Worm (Caenorhabditis elegans) whole organism, L4 larva: ENCODE results near the gene srx-84.

ENCODE experiments used
- Y5F2A.4 ChIP-seq: fragments of 200-800 bp; sonication (Bioruptor generic); optimal IDR thresholded peaks from 2 replicates; lab custom pipeline; 2018; ENCODE audit warnings: mild to moderate bottlenecking, missing genetic modification characterization, missing compliant biosample characterization
- Y75B8A.6 ChIP-seq: fragments of 200-800 bp; sonication (Bioruptor generic); IDR thresholded peaks from 2 replicates; pipeline ENCODE4 v1.3.6; 2022; ENCODE audit warnings: missing genetic modification reagents, missing genetic modification characterization, missing compliant biosample characterization
- aha-1 ChIP-seq: fragments of 150-350 bp; peaks from one replicate; lab custom pipeline; 2014; ENCODE audit warnings: missing biosample characterization, missing genetic modification characterization
- aly-2 ChIP-seq: sonication (generic microtip); optimal IDR thresholded peaks from 2 replicates; lab custom pipeline; 2018; ENCODE audit warnings: missing biosample characterization, missing genetic modification characterization
- ama-1 ChIP-seq: fragments of 150-350 bp; optimal IDR thresholded peaks from 2 replicates; lab custom pipeline; 2014; ENCODE audit warnings: inconsistent platforms, mixed read lengths
- attf-4 ChIP-seq: sonication (generic microtip); optimal IDR thresholded peaks from 3 replicates; lab custom pipeline; 2017; ENCODE audit warnings: missing biosample characterization, missing genetic modification characterization
- ctbp-1 ChIP-seq: fragments of 200-800 bp; sonication (Bioruptor generic); IDR thresholded peaks from 2 replicates; pipeline ENCODE4 v1.3.6; 2022; ENCODE audit warnings: missing genetic modification reagents, missing genetic modification characterization, missing compliant biosample characterization
- daf-16 ChIP-seq, 3 experiments: sonication (generic microtip); optimal IDR thresholded peaks; 2 replicates each; lab custom pipeline; 2016 to 2017; ENCODE audit warnings: missing genetic modification characterization in 3 of 3, missing genetic modification reagents in 3 of 3, mild to moderate bottlenecking in 2 of 3, missing compliant biosample characterization in 2 of 3, missing biosample characterization in 1 of 3, moderate library complexity in 1 of 3
- dmd-8 ChIP-seq: fragments of 200-800 bp; sonication (Bioruptor generic); IDR thresholded peaks from 2 replicates; pipeline ENCODE4 v1.3.6; 2022; ENCODE audit warnings: missing genetic modification characterization, missing compliant biosample characterization
- dve-1 ChIP-seq: sonication (generic microtip); optimal IDR thresholded peaks from 2 replicates; lab custom pipeline; 2017; ENCODE audit warnings: antibody characterized with exemption, mild to moderate bottlenecking, missing genetic modification characterization, missing compliant biosample characterization; ENCODE audit not compliant: insufficient read depth
- egl-27 ChIP-seq: sonication (generic microtip); optimal IDR thresholded peaks from 3 replicates; lab custom pipeline; 2017; ENCODE audit warnings: missing biosample characterization, missing genetic modification reagents, missing genetic modification characterization
- hlh-30 ChIP-seq: sonication (generic microtip); optimal IDR thresholded peaks from 2 replicates; lab custom pipeline; 2017; ENCODE audit warnings: antibody characterized with exemption, mild to moderate bottlenecking, missing genetic modification characterization, missing compliant biosample characterization; ENCODE audit not compliant: insufficient read depth
- hmg-1.1 ChIP-seq: fragments of 200-800 bp; sonication (Bioruptor generic); IDR thresholded peaks from 2 replicates; pipeline ENCODE4 v1.3.6; 2022; ENCODE audit warnings: missing genetic modification reagents, missing genetic modification characterization, missing compliant biosample characterization
- jun-1 ChIP-seq: fragments of 150-350 bp; optimal IDR thresholded peaks from 2 replicates; lab custom pipeline; 2014; ENCODE audit warnings: missing biosample characterization, missing genetic modification reagents, missing genetic modification characterization
- lsy-2 ChIP-seq, 2 experiments: fragments of 150-350 bp in 1 of 2; sonication (generic microtip) in 1 of 2; optimal IDR thresholded peaks; 2 replicates each; lab custom pipeline; 2014 to 2017; ENCODE audit warnings: missing biosample characterization in 2 of 2, missing genetic modification characterization in 2 of 2
- madf-5 ChIP-seq, 2 experiments: fragments of 200-800 bp; sonication (Bioruptor generic); IDR thresholded peaks; 2 replicates each; pipeline ENCODE4 v1.3.6; 2022; ENCODE audit warnings: missing compliant biosample characterization in 2 of 2, missing genetic modification characterization in 2 of 2
- nhr-10 ChIP-seq: fragments of 150-350 bp; optimal IDR thresholded peaks from 2 replicates; lab custom pipeline; 2014; ENCODE audit warnings: missing biosample characterization, missing genetic modification characterization
- nhr-28 ChIP-seq: fragments of 150-350 bp; optimal IDR thresholded peaks from 2 replicates; lab custom pipeline; 2014; ENCODE audit warnings: missing biosample characterization, missing genetic modification characterization
- nhr-42 ChIP-seq: fragments of 200-800 bp; sonication (Bioruptor generic); IDR thresholded peaks from 2 replicates; pipeline ENCODE4 v1.3.6; 2022; ENCODE audit warnings: missing genetic modification characterization, missing compliant biosample characterization
- nhr-76 ChIP-seq: fragments of 150-350 bp; optimal IDR thresholded peaks from 2 replicates; lab custom pipeline; 2014; ENCODE audit warnings: missing biosample characterization, missing genetic modification characterization
- nhr-77 ChIP-seq: fragments of 150-350 bp; optimal IDR thresholded peaks from 2 replicates; lab custom pipeline; 2014; ENCODE audit warnings: missing biosample characterization, missing genetic modification characterization
- php-3 ChIP-seq: fragments of 200-800 bp; sonication (Bioruptor generic); IDR thresholded peaks from 2 replicates; pipeline ENCODE4 v1.3.6; 2022; ENCODE audit warnings: missing genetic modification reagents, missing genetic modification characterization, missing compliant biosample characterization
- rbr-2 ChIP-seq: sonication (generic microtip); optimal IDR thresholded peaks from 2 replicates; lab custom pipeline; 2016; ENCODE audit warnings: missing genotype, missing genetic modification characterization, missing compliant biosample characterization
- tag-97 ChIP-seq: fragments of 200-800 bp; sonication (Bioruptor generic); IDR thresholded peaks from 2 replicates; pipeline ENCODE4 v1.3.6; 2022; ENCODE audit warnings: missing genetic modification characterization, missing compliant biosample characterization
- unc-39 ChIP-seq: sonication (generic microtip); optimal IDR thresholded peaks from 2 replicates; lab custom pipeline; 2017; ENCODE audit warnings: missing biosample characterization, missing genetic modification characterization
- unc-62 ChIP-seq, 3 experiments: fragments of 150-350 bp in 1 of 3; sonication (generic microtip); optimal IDR thresholded peaks in 2 of 3; peaks in 1 of 3; 1 replicate in 1 of 3; 2 replicates in 2 of 3; lab custom pipeline; 2014 to 2017; ENCODE audit warnings: missing biosample characterization in 3 of 3, missing genetic modification characterization in 3 of 3, missing genetic modification reagents in 3 of 3, missing genotype in 1 of 3
- zfp-2 ChIP-seq: sonication (generic microtip); optimal IDR thresholded peaks from 2 replicates; lab custom pipeline; 2016; ENCODE audit warnings: mild to moderate bottlenecking, missing genetic modification characterization, missing compliant biosample characterization
- zfp-3 ChIP-seq: fragments of 200-800 bp; sonication (Bioruptor generic); conservative IDR thresholded peaks from 2 replicates; pipeline ENCODE4 v1.3.6; 2022; ENCODE audit warnings: missing genetic modification reagents, missing genetic modification characterization, missing compliant biosample characterization

Gene srx-84

ce11 chrV:11616813-11617212 lies 17.9 kb downstream of the srx-84 start:
- peak; percentile 67 for TF ChIP-seq ama-1 (lab: Kevin White, UChicago)
- TF ChIP-seq rbr-2 (tag; lab: Kevin White, UChicago): no peak
- TF ChIP-seq aha-1 (tag; lab: Kevin White, UChicago): peak; percentile 84
- no peak for TF ChIP-seq Y75B8A.6 (GFP tag; lab: Robert Waterston, UW)
- no peak for TF ChIP-seq Y5F2A.4 (GFP tag; lab: Kevin White, UChicago)
- no peak for TF ChIP-seq php-3 (GFP tag; lab: Robert Waterston, UW)
- no peak for TF ChIP-seq egl-27 (tag; lab: Kevin White, UChicago)
- 0 out of 2 replicates have a peak, but pooled peaks have one; percentile 71 for TF ChIP-seq zfp-3 (GFP tag; lab: Robert Waterston, UW)
- 0 out of 4 replicates have a peak, but pooled peaks of 1 of the 2 experiments have one; percentile 11 for TF ChIP-seq madf-5 (GFP tag; IDR thresholded peaks at IDR 0.05; lab: Robert Waterston, UW)
- TF ChIP-seq unc-62 (GFP tag; optimal IDR thresholded peaks at IDR 0.05 in 1 of 2; lab: Kevin White, UChicago): peak in 1 of 2 experiments; percentile 45
- TF ChIP-seq unc-62 (tag; optimal IDR thresholded peaks at IDR 0.05; lab: Kevin White, UChicago): no peak
- no peak for TF ChIP-seq unc-39
- TF ChIP-seq lsy-2 (tag; optimal IDR thresholded peaks at IDR 0.05; lab: Kevin White, UChicago): no peak
- TF ChIP-seq ctbp-1 (GFP tag; lab: Robert Waterston, UW): no peak
- TF ChIP-seq nhr-10 (tag; lab: Kevin White, UChicago): peak; percentile 24
- TF ChIP-seq dmd-8: no peak

- no peak for TF ChIP-seq nhr-42
- TF ChIP-seq attf-4 (tag; lab: Kevin White, UChicago): no peak
Observed at ce11 chrV:11618173-11618572, 19.3 kb downstream of the srx-84 start, which contains the start of gene glb-15. TSS of gene glb-15 (minus strand) at chrV:11618273.

ce11 chrV:11620081-11620480 lies 21.2 kb downstream of the srx-84 start:
- TF ChIP-seq unc-62 (GFP tag; optimal IDR thresholded peaks at IDR 0.05 in 1 of 2; lab: Kevin White, UChicago) (peak in 1 of 2 experiments; percentile 47), unc-62 (tag; optimal IDR thresholded peaks at IDR 0.05; lab: Kevin White, UChicago) (no peak), jun-1 (tag; lab: Kevin White, UChicago) (no peak)

- TF ChIP-seq hlh-30 (tag; lab: Kevin White, UChicago): peak; percentile 1
- TF ChIP-seq unc-62 (GFP tag; optimal IDR thresholded peaks at IDR 0.05 in 1 of 2; lab: Kevin White, UChicago): peak in 1 of 2 experiments; percentile 99
- TF ChIP-seq unc-62 (tag; optimal IDR thresholded peaks at IDR 0.05; lab: Kevin White, UChicago): no peak
- TF ChIP-seq unc-39: no peak
- 0 out of 2 replicates have a peak, but pooled peaks have one; percentile 23 for TF ChIP-seq hmg-1.1 (GFP tag; lab: Robert Waterston, UW)
- TF ChIP-seq tag-97 (GFP tag; lab: Robert Waterston, UW): no peak
- TF ChIP-seq aly-2 (tag; lab: Kevin White, UChicago): no peak
- TF ChIP-seq lsy-2 (tag; optimal IDR thresholded peaks at IDR 0.05; lab: Kevin White, UChicago): peak in 1 of 2 experiments; percentile 17
Observed at ce11 chrV:11621276-11621675, 22.4 kb downstream of the srx-84 start.

ce11 chrV:11624954-11625353 lies 26.0 kb downstream of the srx-84 start:
- no peak for TF ChIP-seq nhr-76 (tag; lab: Kevin White, UChicago)
- peak in 1 of 2 experiments; percentile 31 for TF ChIP-seq unc-62 (GFP tag; optimal IDR thresholded peaks at IDR 0.05 in 1 of 2; lab: Kevin White, UChicago)
- TF ChIP-seq unc-62 (tag; optimal IDR thresholded peaks at IDR 0.05; lab: Kevin White, UChicago): no peak
- no peak for TF ChIP-seq zfp-2 (tag; lab: Kevin White, UChicago)

DNA sequence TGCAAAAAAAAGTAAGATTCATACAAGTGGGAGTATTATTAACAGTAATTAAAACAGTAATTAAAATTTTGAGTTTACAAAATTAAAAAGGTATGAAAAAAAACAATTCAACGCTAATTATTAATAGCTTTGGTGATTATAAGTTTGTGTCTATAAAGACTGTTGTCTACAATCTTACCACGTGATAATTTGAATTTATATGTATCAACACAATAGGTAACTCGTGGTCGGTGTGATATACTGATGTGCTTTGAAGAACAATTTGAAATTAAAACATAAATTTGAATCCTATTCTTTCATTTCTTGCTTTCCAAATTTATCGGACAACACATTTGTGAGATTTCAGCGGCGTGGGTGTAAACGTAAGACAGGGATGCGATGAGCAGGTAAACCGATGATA lies 28.9 kb downstream of the srx-84 start:
- TF ChIP-seq php-3 (GFP tag; lab: Robert Waterston, UW): 0 out of 2 replicates have a peak, but pooled peaks have one; percentile 18
- peak; percentile 41 for TF ChIP-seq aha-1 (tag; lab: Kevin White, UChicago)
- peak; percentile 6 for TF ChIP-seq nhr-28 (tag; lab: Kevin White, UChicago)
- peak; percentile 56 for TF ChIP-seq dve-1
- no peak for TF ChIP-seq daf-16 (GFP tag; optimal IDR thresholded peaks at IDR 0.05; lab: Kevin White, UChicago)
- peak; percentile 73 for TF ChIP-seq daf-16 (tag; optimal IDR thresholded peaks at IDR 0.05; lab: Kevin White, UChicago)
- TF ChIP-seq nhr-77 (tag; lab: Kevin White, UChicago): no peak
- no peak for TF ChIP-seq hlh-30 (tag; lab: Kevin White, UChicago)
